Fruit fly (Drosophila melanogaster) whole organism, embryonic: Measurements from ENCODE around the gene r2d2.

Source experiments
- Ada2b ChIP-seq: fragments of 200-800 bp; sonication (Bioruptor generic); IDR thresholded peaks from 2 replicates; pipeline ENCODE4 v1.3.6; 2022; ENCODE audit warnings: missing biosample characterization, missing genetic modification characterization
- CG12299 ChIP-seq: fragments of 200-800 bp; sonication (Bioruptor generic); optimal IDR thresholded peaks from 2 replicates; lab custom pipeline; 2018; ENCODE audit warnings: missing biosample characterization, mild to moderate bottlenecking, missing genetic modification characterization
- CG15514 ChIP-seq: fragments of 200-800 bp; sonication (Bioruptor generic); optimal IDR thresholded peaks from 3 replicates; lab custom pipeline; 2017; ENCODE audit warnings: missing biosample characterization, missing genetic modification characterization, mild to moderate bottlenecking, moderate library complexity, missing genetic modification reagents
- CG3407 ChIP-seq: fragments of 200-800 bp; sonication (Bioruptor generic); optimal IDR thresholded peaks from 2 replicates; lab custom pipeline; 2018; ENCODE audit warnings: missing biosample characterization, mild to moderate bottlenecking, missing genetic modification characterization
- CG8924 ChIP-seq: fragments of 200-800 bp; optimal IDR thresholded peaks from 3 replicates; lab custom pipeline; 2019; ENCODE audit warnings: missing biosample characterization, mild to moderate bottlenecking, missing genetic modification characterization, moderate library complexity
- Fer2 ChIP-seq: fragments of 200-800 bp; sonication (Bioruptor generic); optimal IDR thresholded peaks from 2 replicates; lab custom pipeline; 2018; ENCODE audit warnings: missing biosample characterization, mild to moderate bottlenecking, missing genetic modification characterization, moderate library complexity
- Gsc ChIP-seq: fragments of 200-800 bp; sonication (Bioruptor generic); IDR thresholded peaks from 2 replicates; pipeline ENCODE4 v1.3.6; 2022; ENCODE audit warnings: missing biosample characterization, missing genetic modification characterization
- ato ChIP-seq: fragments of 200-800 bp; sonication (Bioruptor generic); IDR thresholded peaks from 2 replicates; pipeline ENCODE4 v1.3.6; 2022; ENCODE audit warnings: missing biosample characterization, missing genetic modification characterization; ENCODE audit not compliant: partially characterized antibody
- croc ChIP-seq: fragments of 200-800 bp; sonication (Bioruptor generic); conservative IDR thresholded peaks from 3 replicates; pipeline ENCODE4 v1.3.6; 2022; ENCODE audit warnings: missing biosample characterization, missing genetic modification characterization
- grau ChIP-seq: fragments of 200-800 bp; optimal IDR thresholded peaks from 3 replicates; lab custom pipeline; 2019; ENCODE audit warnings: missing biosample characterization, mild to moderate bottlenecking, missing genetic modification characterization, moderate library complexity
- jing ChIP-seq: fragments of 200-800 bp; sonication (Bioruptor generic); optimal IDR thresholded peaks from 2 replicates; lab custom pipeline; 2018; ENCODE audit warnings: missing biosample characterization, mild to moderate bottlenecking, missing genetic modification characterization
- jumu ChIP-seq: fragments of 200-800 bp; sonication (Bioruptor generic); optimal IDR thresholded peaks from 3 replicates; lab custom pipeline; 2016; ENCODE audit warnings: missing biosample characterization, missing genetic modification characterization
- sim ChIP-seq: fragments of 200-800 bp; sonication (Bioruptor generic); IDR thresholded peaks from 2 replicates; pipeline ENCODE4 v1.3.6; 2022; ENCODE audit warnings: missing biosample characterization, missing genetic modification characterization

DNA sequence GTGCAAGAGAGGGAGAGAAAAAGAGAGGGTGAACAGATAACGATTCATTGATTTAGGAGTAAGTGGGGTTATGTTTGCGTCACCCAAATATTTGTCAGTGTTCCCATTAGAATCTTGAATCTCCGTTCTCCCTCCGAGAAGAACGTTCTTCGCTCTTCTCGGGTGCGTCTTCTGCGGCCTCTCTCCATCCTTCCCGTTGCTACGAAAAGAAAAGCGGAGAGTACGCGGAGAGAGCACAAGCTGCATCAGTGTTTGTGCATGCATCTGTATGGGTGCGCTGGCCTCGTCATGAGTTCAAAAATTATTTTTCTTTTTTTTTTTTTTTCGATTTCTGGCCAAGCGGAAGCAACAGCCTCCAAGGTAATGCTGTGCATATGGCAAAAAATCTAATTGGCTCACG, 29.0 kb downstream of the r2d2 start:
- TF ChIP-seq CG12299 (tag; lab: Kevin White, UChicago) (no peak), Ada2b (GFP tag; lab: Robert Waterston, UW) (no peak), CG3407 (no peak), grau (tag; lab: Kevin White, UChicago) (no peak), Gsc (no peak), Fer2 (no peak), jumu (no peak), ato (GFP tag; lab: Robert Waterston, UW) (no peak), croc (GFP tag; lab: Robert Waterston, UW) (no peak), CG15514 (GFP tag; lab: Kevin White, UChicago) (no peak), jing (GFP tag; lab: Kevin White, UChicago) (no peak), sim (GFP tag; lab: Robert Waterston, UW) (no peak), CG8924 (tag; lab: Kevin White, UChicago) (no peak)
